Worm (Caenorhabditis elegans): ENCODE measurements around the gene pas-6.

- TF ChIP-seq dao-5 (tag; optimal IDR thresholded peaks at IDR 0.05) (no peak), him-1 (tag; optimal IDR thresholded peaks at IDR 0.05) (no peak), W03F9.2 (tag; optimal IDR thresholded peaks at IDR 0.05) (no peak)
Observed at ce11 chrV:5620040-5620439, 35.9 kb upstream of the pas-6 start, which contains the start of gene memb-2.
